Fruit fly (Drosophila melanogaster): ENCODE data around the gene CG11529.

- TF ChIP-seq Dbx (GFP tag; IDR thresholded peaks at IDR 0.05) (peak; percentile 29; the same call in 1 of the 3 replicates), Spps (tag; optimal IDR thresholded peaks at IDR 0.05) (no peak), Meics (GFP tag; optimal IDR thresholded peaks at IDR 0.05) (peak; percentile 24), gfzf (GFP tag; optimal IDR thresholded peaks at IDR 0.05) (no peak), BtbVII (GFP tag; optimal IDR thresholded peaks at IDR 0.05) (no peak), gem (tag; optimal IDR thresholded peaks at IDR 0.05) (peak; percentile 2)
Measured at dm6 chr3L:12178847-12179437, 18.6 kb upstream of the CG11529 start.

Measured in whole organism, embryonic.